Fruit fly (Drosophila melanogaster): ENCODE results near the gene CG4318.
A peak's percentile ranks its signal among the peaks of the same experiment; 100 is the strongest.

The CG4318 gene

dm6 chrX:13143100-13143499 is 11.6 kb downstream of the CG4318 start (continued):
- TF ChIP-seq D19A (tag; optimal IDR thresholded peaks at IDR 0.05) (no peak), YL-1 (GFP tag; optimal IDR thresholded peaks at IDR 0.05) (no peak), Six4 (GFP tag; optimal IDR thresholded peaks at IDR 0.05) (peak; percentile 6), CG14441 (GFP tag; IDR thresholded peaks at IDR 0.05) (0 out of 2 replicates have a peak, but pooled peaks have one; percentile 53), ara (GFP tag; IDR thresholded peaks at IDR 0.05) (no peak), tup (GFP tag; optimal IDR thresholded peaks at IDR 0.05) (no peak), btn (GFP tag; optimal IDR thresholded peaks at IDR 0.05) (no peak), Hsf (GFP tag; optimal IDR thresholded peaks at IDR 0.05) (no peak), Mes4 (GFP tag; optimal IDR thresholded peaks at IDR 0.05) (no peak), CG3407 (GFP tag; optimal IDR thresholded peaks at IDR 0.05) (no peak), CG3847 (GFP tag; IDR thresholded peaks at IDR 0.05) (no peak), CG17568 (GFP tag; optimal IDR thresholded peaks at IDR 0.05) (no peak), CG10431 (GFP tag; optimal IDR thresholded peaks at IDR 0.05) (no peak), mirr (GFP tag; optimal IDR thresholded peaks at IDR 0.05) (no peak), Nf-YB (GFP tag; optimal IDR thresholded peaks at IDR 0.05) (no peak), Spps (tag; optimal IDR thresholded peaks at IDR 0.05) (no peak), Nf-YC (tag; optimal IDR thresholded peaks at IDR 0.05) (no peak), CG8765 (GFP tag; IDR thresholded peaks at IDR 0.05) (no peak), CG31224 (GFP tag; IDR thresholded peaks at IDR 0.05) (no peak), Drgx (GFP tag; IDR thresholded peaks at IDR 0.05) (peak; percentile 89), CG11695 (GFP tag; IDR thresholded peaks at IDR 0.05) (peak; percentile 52; the same call in 1 of the 3 replicates), CG15011 (GFP tag; optimal IDR thresholded peaks at IDR 0.05) (no peak), Neu2 (GFP tag; optimal IDR thresholded peaks at IDR 0.05; ENCODE audit: borderline replicate concordance) (no peak), ssp (GFP tag; IDR thresholded peaks at IDR 0.05) (no peak), CG14667 (GFP tag; IDR thresholded peaks at IDR 0.05) (peak; percentile 40; the same call in 1 of the 2 replicates), CG6813 (GFP tag; optimal IDR thresholded peaks at IDR 0.05) (no peak), CG9215 (GFP tag; IDR thresholded peaks at IDR 0.05) (no peak), CG7963 (GFP tag; IDR thresholded peaks at IDR 0.05; ENCODE audit: partially characterized antibody) (no peak), Dbx (GFP tag; IDR thresholded peaks at IDR 0.05) (no peak), grn (GFP tag; optimal IDR thresholded peaks at IDR 0.05) (no peak), pum (GFP tag; optimal IDR thresholded peaks at IDR 0.05) (no peak), lab (GFP tag; optimal IDR thresholded peaks at IDR 0.05) (peak; percentile 18), dan (GFP tag; IDR thresholded peaks at IDR 0.05) (no peak), CG7556 (GFP tag; optimal IDR thresholded peaks at IDR 0.05) (no peak), CG14860 (GFP tag; IDR thresholded peaks at IDR 0.05; ENCODE audit: partially characterized antibody) (no peak), CG2202 (tag; optimal IDR thresholded peaks at IDR 0.05) (no peak), CG4820 (GFP tag; optimal IDR thresholded peaks at IDR 0.05) (peak; percentile 10), so (GFP tag; IDR thresholded peaks at IDR 0.05) (0 out of 3 replicates have a peak, but pooled peaks have one; percentile 13), dmrt99B (tag; optimal IDR thresholded peaks at IDR 0.05) (peak; percentile 74), her (GFP tag; optimal IDR thresholded peaks at IDR 0.05) (no peak), CG7987 (GFP tag; optimal IDR thresholded peaks at IDR 0.05) (no peak), sens (GFP tag) (peak; percentile 46), wdn (GFP tag; IDR thresholded peaks at IDR 0.05) (no peak), unpg (GFP tag; optimal IDR thresholded peaks at IDR 0.05) (peak; percentile 63), CG16779 (GFP tag; IDR thresholded peaks at IDR 0.05) (no peak), HmgZ (tag; optimal IDR thresholded peaks at IDR 0.05) (no peak), CG15696 (tag; optimal IDR thresholded peaks at IDR 0.05) (peak; percentile 31), CG4282 (GFP tag; optimal IDR thresholded peaks at IDR 0.05) (no peak), CG30431 (GFP tag; optimal IDR thresholded peaks at IDR 0.05) (no peak), jumu (GFP tag; optimal IDR thresholded peaks at IDR 0.05) (no peak), E2f2 (GFP tag; IDR thresholded peaks at IDR 0.05) (no peak), Atf6 (GFP tag; IDR thresholded peaks at IDR 0.05) (no peak; the same call in 1 of the 2 replicates)
